Worm (Caenorhabditis elegans): ENCODE data around the gene F41G3.3.

- no peak for TF ChIP-seq nhr-12 (tag; optimal IDR thresholded peaks at IDR 0.05)
- no peak for TF ChIP-seq skn-1 (tag; optimal IDR thresholded peaks at IDR 0.05)
- TF ChIP-seq ztf-4 (tag; optimal IDR thresholded peaks at IDR 0.05), result no peak
- no peak for TF ChIP-seq hlh-17 (GFP tag; optimal IDR thresholded peaks at IDR 0.05; ENCODE audit: borderline replicate concordance)
- TF ChIP-seq sox-4 (tag; optimal IDR thresholded peaks at IDR 0.05), result no peak
- TF ChIP-seq tlp-1 (tag; optimal IDR thresholded peaks at IDR 0.05), result no peak
- no peak for TF ChIP-seq ceh-82 (tag; optimal IDR thresholded peaks at IDR 0.05)
- TF ChIP-seq swsn-7 (tag; optimal IDR thresholded peaks at IDR 0.05), result no peak
- TF ChIP-seq jun-1 (tag; optimal IDR thresholded peaks at IDR 0.05), result no peak
Observed at ce11 chrII:6752850-6753249, 3.5 kb upstream of the F41G3.3 start, which contains the start of gene F41G3.21.
